Worm (Caenorhabditis elegans): Measurements from ENCODE around the gene spp-1.

DNA sequence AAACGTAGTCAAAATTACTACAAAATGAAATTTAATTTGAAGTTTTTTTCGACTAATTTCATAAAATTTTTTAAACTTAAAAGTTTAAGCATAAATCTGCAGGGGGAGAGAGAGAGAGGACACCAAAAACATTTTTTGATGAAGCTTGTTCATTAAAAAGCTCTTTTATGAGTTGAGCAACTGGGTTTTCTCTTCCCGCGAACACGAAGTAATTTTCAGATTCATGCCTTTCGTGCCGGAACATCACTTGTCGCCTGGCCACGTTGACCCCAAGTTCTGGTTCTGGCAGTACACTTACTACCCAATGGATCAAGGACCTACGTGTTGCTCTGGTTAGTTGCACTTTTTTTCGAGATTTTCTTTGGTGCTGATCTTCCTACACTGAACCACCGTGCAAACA, 28.3 kb upstream of the spp-1 start:
- TF ChIP-seq nhr-11 (tag; optimal IDR thresholded peaks at IDR 0.05) (no peak), ceh-82 (tag; optimal IDR thresholded peaks at IDR 0.05) (no peak)

All from whole organism, L2 larva.